Worm (Caenorhabditis elegans) whole organism, mixed stage, embryonic: ENCODE measurements around the gene Y15E3A.4.
A peak's percentile ranks its signal among the peaks of the same experiment; 100 is the strongest.

Experiments
- M03D4.4 ChIP-seq: sonication (generic microtip); optimal IDR thresholded peaks from 2 replicates; lab custom pipeline; 2017; ENCODE audit warnings: mild to moderate bottlenecking, missing genetic modification characterization, missing compliant biosample characterization
- bed-3 ChIP-seq: fragments of 200-800 bp; sonication (Bioruptor generic); optimal IDR thresholded peaks from 3 replicates; lab custom pipeline; 2018; ENCODE audit warnings: mild to moderate bottlenecking, missing genetic modification characterization, moderate library complexity, missing compliant biosample characterization
- ceh-39 ChIP-seq: fragments of 150-350 bp; optimal IDR thresholded peaks from 2 replicates; lab custom pipeline; 2014; ENCODE audit warnings: missing biosample characterization, missing genetic modification characterization
- ceh-43 ChIP-seq: fragments of 200-800 bp; sonication (Bioruptor generic); optimal IDR thresholded peaks from 2 replicates; lab custom pipeline; 2018; ENCODE audit warnings: mild to moderate bottlenecking, missing genetic modification characterization, moderate library complexity, missing compliant biosample characterization
- ceh-83 ChIP-seq: fragments of 200-800 bp; sonication (Bioruptor generic); optimal IDR thresholded peaks from 2 replicates; lab custom pipeline; 2018; ENCODE audit warnings: mild to moderate bottlenecking, missing genetic modification characterization, missing compliant biosample characterization
- ces-1 ChIP-seq: fragments of 150-350 bp; optimal IDR thresholded peaks from 2 replicates; lab custom pipeline; 2014; ENCODE audit warnings: missing biosample characterization, missing genetic modification reagents, missing genetic modification characterization
- cnd-1 ChIP-seq: fragments of 200-800 bp; sonication (Bioruptor generic); optimal IDR thresholded peaks from 2 replicates; lab custom pipeline; 2018; ENCODE audit warnings: mild to moderate bottlenecking, missing genetic modification characterization, missing compliant biosample characterization
- drap-1 ChIP-seq: fragments of 200-800 bp; sonication (Bioruptor generic); optimal IDR thresholded peaks from 3 replicates; lab custom pipeline; 2018; ENCODE audit warnings: mild to moderate bottlenecking, missing genetic modification characterization, missing compliant biosample characterization
- elt-1 ChIP-seq: sonication (generic microtip); optimal IDR thresholded peaks from 2 replicates; lab custom pipeline; 2017; ENCODE audit warnings: missing genetic modification characterization, mild to moderate bottlenecking, missing compliant biosample characterization, antibody characterized with exemption, moderate library complexity, borderline replicate concordance; ENCODE audit not compliant: insufficient read depth
- elt-3 ChIP-seq: fragments of 150-350 bp; optimal IDR thresholded peaks from 2 replicates; lab custom pipeline; 2014; ENCODE audit warnings: missing biosample characterization, missing genetic modification characterization
- flh-1 ChIP-seq: fragments of 200-800 bp; sonication (Bioruptor generic); optimal IDR thresholded peaks from 2 replicates; lab custom pipeline; 2018; ENCODE audit warnings: mild to moderate bottlenecking, missing genetic modification characterization, moderate library complexity, missing compliant biosample characterization
- ham-2 ChIP-seq: fragments of 200-800 bp; sonication (Bioruptor generic); optimal IDR thresholded peaks from 2 replicates; lab custom pipeline; 2018; ENCODE audit warnings: mild to moderate bottlenecking, missing genetic modification characterization, missing compliant biosample characterization
- hlh-1 ChIP-seq: fragments of 150-350 bp; optimal IDR thresholded peaks from 2 replicates; lab custom pipeline; 2014; ENCODE audit warnings: missing biosample characterization, missing genetic modification reagents, missing genetic modification characterization
- lin-13 ChIP-seq: fragments of 150-350 bp; optimal IDR thresholded peaks from 2 replicates; lab custom pipeline; 2014; ENCODE audit warnings: missing biosample characterization, missing genetic modification characterization
- lin-32 ChIP-seq: fragments of 200-800 bp; sonication (Bioruptor generic); optimal IDR thresholded peaks from 2 replicates; lab custom pipeline; 2018; ENCODE audit warnings: mild to moderate bottlenecking, missing genetic modification characterization, missing compliant biosample characterization
- lsy-2 ChIP-seq: fragments of 150-350 bp; optimal IDR thresholded peaks from 2 replicates; lab custom pipeline; 2014; ENCODE audit warnings: missing biosample characterization, missing genetic modification characterization
- mab-5 ChIP-seq: fragments of 150-350 bp; optimal IDR thresholded peaks from 2 replicates; lab custom pipeline; 2014; ENCODE audit warnings: missing biosample characterization, missing genetic modification characterization
- nhr-12 ChIP-seq: fragments of 150-350 bp; optimal IDR thresholded peaks from 2 replicates; lab custom pipeline; 2014; ENCODE audit warnings: missing biosample characterization, missing genetic modification characterization
- nhr-2 ChIP-seq: fragments of 150-350 bp; optimal IDR thresholded peaks from 2 replicates; lab custom pipeline; 2014; ENCODE audit warnings: missing biosample characterization, missing genetic modification characterization
- nhr-237 ChIP-seq: fragments of 150-350 bp; optimal IDR thresholded peaks from 2 replicates; lab custom pipeline; 2014; ENCODE audit warnings: missing biosample characterization, missing genetic modification characterization
- nhr-28 ChIP-seq: fragments of 150-350 bp; optimal IDR thresholded peaks from 2 replicates; lab custom pipeline; 2014; ENCODE audit warnings: missing biosample characterization, missing genetic modification characterization
- nhr-76 ChIP-seq: sonication (generic microtip); optimal IDR thresholded peaks from 2 replicates; lab custom pipeline; 2017; ENCODE audit warnings: missing biosample characterization, missing genetic modification characterization
- pha-4 ChIP-seq: fragments of 150-350 bp; optimal IDR thresholded peaks from 2 replicates; lab custom pipeline; 2018; ENCODE audit warnings: missing biosample characterization, missing genetic modification reagents, missing genetic modification characterization
- snpc-4 ChIP-seq: fragments of 150-350 bp; optimal IDR thresholded peaks from 2 replicates; lab custom pipeline; 2014; ENCODE audit warnings: missing biosample characterization, missing genetic modification characterization
- tbx-8 ChIP-seq: fragments of 200-800 bp; sonication (Bioruptor generic); optimal IDR thresholded peaks from 2 replicates; lab custom pipeline; 2018; ENCODE audit warnings: mild to moderate bottlenecking, missing genetic modification characterization, moderate library complexity, missing compliant biosample characterization
- unc-120 ChIP-seq: sonication (generic microtip); optimal IDR thresholded peaks from 2 replicates; lab custom pipeline; 2017; ENCODE audit warnings: missing genetic modification characterization, missing compliant biosample characterization; ENCODE audit not compliant: poor library complexity, severe bottlenecking
- unc-39 ChIP-seq: fragments of 150-350 bp; optimal IDR thresholded peaks from 2 replicates; lab custom pipeline; 2014; ENCODE audit warnings: missing biosample characterization, missing genetic modification characterization
- unc-62 ChIP-seq: fragments of 150-350 bp; optimal IDR thresholded peaks from 2 replicates; lab custom pipeline; 2014; ENCODE audit warnings: missing biosample characterization, missing genetic modification reagents, missing genetic modification characterization
- zip-8 ChIP-seq: fragments of 150-350 bp; optimal IDR thresholded peaks from 2 replicates; lab custom pipeline; 2014; ENCODE audit warnings: missing biosample characterization, missing genetic modification characterization
- ztf-11 ChIP-seq: fragments of 150-350 bp; optimal IDR thresholded peaks from 2 replicates; lab custom pipeline; 2014; ENCODE audit warnings: missing biosample characterization, missing genetic modification characterization

Y15E3A.4 gene

DNA sequence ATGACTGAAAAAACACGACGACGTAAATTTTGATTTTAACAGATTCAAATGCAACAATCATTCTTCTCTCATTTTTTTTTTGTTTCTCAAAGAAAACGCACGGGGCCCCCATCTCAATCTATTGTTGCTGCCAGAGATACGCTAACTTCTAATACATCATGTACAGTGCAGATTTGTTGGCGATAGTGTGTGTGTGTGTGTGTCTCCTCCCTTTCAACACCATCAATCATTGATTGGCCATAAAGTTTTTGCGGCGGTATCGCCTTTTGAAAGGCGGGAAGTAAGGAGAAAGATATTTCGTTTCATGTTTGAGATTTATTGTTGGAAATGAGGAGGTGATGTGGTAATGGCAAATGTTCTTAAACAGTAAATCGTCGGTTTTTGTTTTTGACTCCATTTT lies 3.5 kb upstream of the Y15E3A.4 start:
- TF ChIP-seq ztf-11 (tag; lab: Kevin White, UChicago) (no peak), flh-1 (GFP tag; lab: Kevin White, UChicago) (no peak), elt-3 (no peak), unc-62 (GFP tag; lab: Kevin White, UChicago) (peak; percentile 19), nhr-12 (tag; lab: Kevin White, UChicago) (no peak), drap-1 (GFP tag; lab: Kevin White, UChicago) (no peak), mab-5 (no peak), nhr-2 (tag; lab: Kevin White, UChicago) (no peak), nhr-28 (tag; lab: Kevin White, UChicago) (no peak), lsy-2 (tag; lab: Kevin White, UChicago) (no peak), cnd-1 (tag; lab: Kevin White, UChicago) (no peak), ceh-43 (GFP tag; lab: Kevin White, UChicago) (no peak), elt-1 (peak; percentile 33), ces-1 (GFP tag; lab: Kevin White, UChicago) (no peak), nhr-76 (tag; lab: Kevin White, UChicago) (no peak), lin-32 (no peak), lin-13 (no peak)
- TF ChIP-seq, all 35 proteins: peak for 2

ce11 chrX:15328343-15328742 lies 2.4 kb upstream of the Y15E3A.4 start:
- TF ChIP-seq nhr-76 (tag; lab: Kevin White, UChicago) (no peak), ham-2 (GFP tag; lab: Kevin White, UChicago) (no peak), zip-8 (tag; lab: Kevin White, UChicago) (no peak), M03D4.4 (tag; lab: Kevin White, UChicago) (no peak), ceh-43 (GFP tag; lab: Kevin White, UChicago) (no peak), lin-32 (no peak), flh-1 (GFP tag; lab: Kevin White, UChicago) (no peak), elt-1 (no peak), nhr-237 (tag; lab: Kevin White, UChicago) (no peak), snpc-4 (tag; lab: Kevin White, UChicago) (no peak), nhr-12 (tag; lab: Kevin White, UChicago) (no peak), tbx-8 (GFP tag; lab: Kevin White, UChicago) (no peak), unc-39 (tag; lab: Kevin White, UChicago) (no peak), ceh-83 (GFP tag; lab: Kevin White, UChicago) (no peak), drap-1 (GFP tag; lab: Kevin White, UChicago) (no peak), ztf-11 (tag; lab: Kevin White, UChicago) (no peak), ceh-39 (tag; lab: Kevin White, UChicago) (no peak), elt-3 (no peak)

- TF ChIP-seq nhr-76 (tag; lab: Kevin White, UChicago) = no peak
- TF ChIP-seq nhr-2 (tag; lab: Kevin White, UChicago) = no peak
- TF ChIP-seq lin-32 = no peak
- no peak for TF ChIP-seq unc-62 (GFP tag; lab: Kevin White, UChicago)
- no peak for TF ChIP-seq ceh-39 (tag; lab: Kevin White, UChicago)
- no peak for TF ChIP-seq flh-1 (GFP tag; lab: Kevin White, UChicago)
- TF ChIP-seq, all 35 proteins: peak for 0
Measured at ce11 chrX:15334897-15335296, 4.1 kb downstream of the Y15E3A.4 start.

- TF ChIP-seq ces-1 (GFP tag; lab: Kevin White, UChicago) (no peak), nhr-12 (tag; lab: Kevin White, UChicago) (no peak)
Measured at ce11 chrX:15335636-15336035, 4.9 kb downstream of the Y15E3A.4 start.

ce11 chrX:15336392-15336791 lies 5.6 kb downstream of the Y15E3A.4 start:
- TF ChIP-seq elt-1 (no peak), zip-8 (tag; lab: Kevin White, UChicago) (no peak), pha-4 (tag; lab: Kevin White, UChicago) (no peak), nhr-2 (tag; lab: Kevin White, UChicago) (no peak), bed-3 (GFP tag; lab: Kevin White, UChicago) (no peak), lin-13 (no peak), nhr-28 (tag; lab: Kevin White, UChicago) (no peak), hlh-1 (tag; lab: Kevin White, UChicago) (no peak), unc-39 (tag; lab: Kevin White, UChicago) (no peak), lin-32 (no peak), nhr-237 (tag; lab: Kevin White, UChicago) (no peak), unc-120 (tag; lab: Kevin White, UChicago) (no peak)
